Fruit fly (Drosophila melanogaster) whole organism, embryonic: Measurements from ENCODE around the gene amrt.
A peak's percentile ranks its signal among the peaks of the same experiment; 100 is the strongest.

Experiments used
- Ada2b ChIP-seq: fragments of 200-800 bp; sonication (Bioruptor generic); IDR thresholded peaks from 2 replicates; pipeline ENCODE4 v1.3.6; 2022; ENCODE audit warnings: missing biosample characterization, missing genetic modification characterization
- Atf3 ChIP-seq: fragments of 200-800 bp; sonication (Bioruptor generic); optimal IDR thresholded peaks from 3 replicates; lab custom pipeline; 2016; ENCODE audit warnings: missing biosample characterization, missing genetic modification characterization
- BtbVII ChIP-seq: fragments of 200-800 bp; sonication (Bioruptor generic); optimal IDR thresholded peaks from 3 replicates; lab custom pipeline; 2017; ENCODE audit warnings: missing biosample characterization, mild to moderate bottlenecking, missing genetic modification characterization
- CG12391 ChIP-seq: fragments of 200-800 bp; sonication (Bioruptor generic); optimal IDR thresholded peaks from 3 replicates; lab custom pipeline; 2018; ENCODE audit warnings: missing biosample characterization, mild to moderate bottlenecking, missing genetic modification characterization, moderate library complexity
- CG12659 ChIP-seq: fragments of 200-800 bp; sonication (Bioruptor generic); optimal IDR thresholded peaks from 3 replicates; lab custom pipeline; 2017; ENCODE audit warnings: mild to moderate bottlenecking, missing biosample characterization, missing genetic modification reagents, missing genetic modification characterization
- CG13424 ChIP-seq: fragments of 200-800 bp; sonication (Bioruptor generic); optimal IDR thresholded peaks from 2 replicates; lab custom pipeline; 2019; ENCODE audit warnings: missing biosample characterization, mild to moderate bottlenecking, missing genetic modification characterization, moderate library complexity
- CG14014 ChIP-seq: fragments of 200-800 bp; sonication (Bioruptor generic); IDR thresholded peaks from 2 replicates; pipeline ENCODE4 v1.3.6; 2022; ENCODE audit warnings: missing biosample characterization, missing genetic modification characterization
- CG14050 ChIP-seq: fragments of 200-800 bp; sonication (Bioruptor generic); IDR thresholded peaks from 3 replicates; pipeline ENCODE4 v1.3.6; 2022; ENCODE audit warnings: missing biosample characterization, missing genetic modification characterization
- CG17385 ChIP-seq: fragments of 200-800 bp; sonication (Bioruptor generic); optimal IDR thresholded peaks from 3 replicates; lab custom pipeline; 2018; ENCODE audit warnings: missing biosample characterization, mild to moderate bottlenecking, missing genetic modification characterization
- CG1792 ChIP-seq: fragments of 200-800 bp; sonication (Bioruptor generic); optimal IDR thresholded peaks from 2 replicates; lab custom pipeline; 2016; ENCODE audit warnings: missing biosample characterization, missing genetic modification characterization
- CG18262 ChIP-seq: fragments of 200-800 bp; optimal IDR thresholded peaks from 3 replicates; lab custom pipeline; 2019; ENCODE audit warnings: missing biosample characterization, mild to moderate bottlenecking, missing genetic modification characterization, moderate library complexity
- CG30403 ChIP-seq: fragments of 200-800 bp; sonication (Bioruptor generic); optimal IDR thresholded peaks from 3 replicates; lab custom pipeline; 2016; ENCODE audit warnings: missing biosample characterization, missing genetic modification characterization
- CG31441 ChIP-seq: fragments of 200-800 bp; sonication (Bioruptor generic); IDR thresholded peaks from 2 replicates; pipeline ENCODE4 v1.3.6; 2022; ENCODE audit warnings: missing biosample characterization, missing genetic modification characterization
- CG3163 ChIP-seq: fragments of 200-800 bp; sonication (Bioruptor generic); optimal IDR thresholded peaks from 3 replicates; lab custom pipeline; 2016; ENCODE audit warnings: missing biosample characterization, missing genetic modification characterization
- CG34376 ChIP-seq: fragments of 200-800 bp; sonication (Bioruptor generic); optimal IDR thresholded peaks from 2 replicates; lab custom pipeline; 2018; ENCODE audit warnings: missing biosample characterization, mild to moderate bottlenecking, missing genetic modification characterization
- CG34422 ChIP-seq: fragments of 200-800 bp; sonication (Bioruptor generic); IDR thresholded peaks from 3 replicates; pipeline ENCODE4 v1.3.6; 2022; ENCODE audit warnings: missing biosample characterization, missing genetic modification characterization
- CG6683 ChIP-seq: fragments of 200-800 bp; sonication (Bioruptor generic); optimal IDR thresholded peaks from 2 replicates; lab custom pipeline; 2017; ENCODE audit warnings: missing biosample characterization, mild to moderate bottlenecking, missing genetic modification characterization, missing genetic modification reagents
- CG7556 ChIP-seq: fragments of 200-800 bp; sonication (Bioruptor generic); optimal IDR thresholded peaks from 2 replicates; lab custom pipeline; 2017; ENCODE audit warnings: missing biosample characterization, mild to moderate bottlenecking, missing genetic modification characterization
- CG8924 ChIP-seq: fragments of 200-800 bp; optimal IDR thresholded peaks from 3 replicates; lab custom pipeline; 2019; ENCODE audit warnings: missing biosample characterization, mild to moderate bottlenecking, missing genetic modification characterization, moderate library complexity
- CG9609 ChIP-seq: fragments of 200-800 bp; sonication (Bioruptor generic); optimal IDR thresholded peaks from 3 replicates; lab custom pipeline; 2016; ENCODE audit warnings: missing biosample characterization, missing genetic modification characterization
- CTCF ChIP-seq: fragments of 200-800 bp; sonication (Bioruptor generic); optimal IDR thresholded peaks from 2 replicates; lab custom pipeline; 2017; ENCODE audit warnings: missing biosample characterization, mild to moderate bottlenecking, missing genetic modification characterization, moderate library complexity
- Dek ChIP-seq: fragments of 200-800 bp; sonication (Bioruptor generic); optimal IDR thresholded peaks from 3 replicates; lab custom pipeline; 2019; ENCODE audit warnings: missing biosample characterization, mild to moderate bottlenecking, missing genetic modification characterization, moderate library complexity
- Eip74EF ChIP-seq, 2 experiments: fragments of 200-800 bp in 1 of 2; fragments of >200 bp in 1 of 2; sonication (Bioruptor generic) in 1 of 2; optimal IDR thresholded peaks; 2 replicates each; lab custom pipeline; 2017 to 2019; ENCODE audit warnings: missing biosample characterization in 2 of 2, missing genetic modification characterization in 2 of 2, mild to moderate bottlenecking in 1 of 2, moderate library complexity in 1 of 2
- Fer1 ChIP-seq: fragments of 200-800 bp; sonication (Bioruptor generic); optimal IDR thresholded peaks from 2 replicates; lab custom pipeline; 2017; ENCODE audit warnings: missing biosample characterization, mild to moderate bottlenecking, missing genetic modification characterization
- HLH3B ChIP-seq: fragments of 200-800 bp; sonication (Bioruptor generic); IDR thresholded peaks from 2 replicates; pipeline ENCODE4 v1.3.6; 2022; ENCODE audit warnings: missing biosample characterization, missing genetic modification characterization
- Mrtf ChIP-seq: fragments of 200-800 bp; sonication (Bioruptor generic); IDR thresholded peaks from 3 replicates; pipeline ENCODE4 v1.3.6; 2022; ENCODE audit warnings: missing biosample characterization, missing genetic modification characterization
- NFAT ChIP-seq: fragments of 200-800 bp; sonication (Bioruptor generic); IDR thresholded peaks from 2 replicates; pipeline ENCODE4 v1.3.6; 2022; ENCODE audit warnings: missing biosample characterization, missing genetic modification characterization
- Nf-YA ChIP-seq: fragments of 200-800 bp; sonication (Bioruptor generic); IDR thresholded peaks from 2 replicates; pipeline ENCODE4 v1.3.6; 2022; ENCODE audit warnings: missing biosample characterization, missing genetic modification characterization
- Opbp ChIP-seq: fragments of 200-800 bp; sonication (Bioruptor generic); IDR thresholded peaks from 3 replicates; pipeline ENCODE4 v1.3.6; 2022; ENCODE audit warnings: missing biosample characterization, missing genetic modification characterization; ENCODE audit not compliant: partially characterized antibody
- PHDP ChIP-seq: fragments of 200-800 bp; sonication (Bioruptor generic); optimal IDR thresholded peaks from 3 replicates; lab custom pipeline; 2018; ENCODE audit warnings: missing biosample characterization, mild to moderate bottlenecking, missing genetic modification characterization, moderate library complexity
- Rx ChIP-seq: fragments of 200-800 bp; sonication (Bioruptor generic); IDR thresholded peaks from 2 replicates; pipeline ENCODE4 v1.3.6; 2022; ENCODE audit warnings: missing biosample characterization, missing genetic modification characterization
- Stat92E ChIP-seq, 3 experiments: fragments of >200 bp in 2 of 3; fragments of 200-800 bp in 1 of 3; sonication (Bioruptor generic) in 1 of 3; optimal IDR thresholded peaks; 2 replicates each; lab custom pipeline; 2017 to 2019; ENCODE audit warnings: missing biosample characterization in 3 of 3, missing genetic modification characterization in 3 of 3, mild to moderate bottlenecking in 1 of 3, moderate library complexity in 1 of 3
- ase ChIP-seq: fragments of 200-800 bp; sonication (Bioruptor generic); IDR thresholded peaks from 3 replicates; pipeline ENCODE4 v1.3.6; 2022; ENCODE audit warnings: missing biosample characterization, missing genetic modification characterization
- croc ChIP-seq: fragments of 200-800 bp; sonication (Bioruptor generic); conservative IDR thresholded peaks from 3 replicates; pipeline ENCODE4 v1.3.6; 2022; ENCODE audit warnings: missing biosample characterization, missing genetic modification characterization
- grn ChIP-seq: fragments of 200-800 bp; sonication (Bioruptor generic); optimal IDR thresholded peaks from 3 replicates; lab custom pipeline; 2017; ENCODE audit warnings: missing biosample characterization, missing genetic modification characterization
- gsb ChIP-seq: fragments of 200-800 bp; sonication (Bioruptor generic); IDR thresholded peaks from 2 replicates; pipeline ENCODE4 v1.3.6; 2022; ENCODE audit warnings: missing biosample characterization, missing genetic modification characterization
- inv ChIP-seq: fragments of 200-800 bp; sonication (Bioruptor generic); IDR thresholded peaks from 2 replicates; pipeline ENCODE4 v1.3.6; 2022; ENCODE audit warnings: missing biosample characterization, missing genetic modification characterization; ENCODE audit not compliant: partially characterized antibody
- jing ChIP-seq: fragments of 200-800 bp; sonication (Bioruptor generic); optimal IDR thresholded peaks from 2 replicates; lab custom pipeline; 2018; ENCODE audit warnings: missing biosample characterization, mild to moderate bottlenecking, missing genetic modification characterization
- kah ChIP-seq: fragments of 200-800 bp; sonication (Bioruptor generic); optimal IDR thresholded peaks from 2 replicates; lab custom pipeline; 2018; ENCODE audit warnings: missing biosample characterization, mild to moderate bottlenecking, missing genetic modification characterization
- nmo ChIP-seq: fragments of 200-800 bp; sonication (Bioruptor generic); optimal IDR thresholded peaks from 2 replicates; lab custom pipeline; 2018; ENCODE audit warnings: missing biosample characterization, mild to moderate bottlenecking, missing genetic modification characterization, moderate library complexity
- onecut ChIP-seq: fragments of 200-800 bp; sonication (Bioruptor generic); IDR thresholded peaks from 2 replicates; pipeline ENCODE4 v1.3.6; 2022; ENCODE audit warnings: missing biosample characterization, missing genetic modification characterization
- pum ChIP-seq: fragments of 200-800 bp; sonication (Bioruptor generic); optimal IDR thresholded peaks from 2 replicates; lab custom pipeline; 2016; ENCODE audit warnings: missing biosample characterization, missing genetic modification characterization
- salm ChIP-seq: fragments of 200-800 bp; sonication (Bioruptor generic); optimal IDR thresholded peaks from 2 replicates; lab custom pipeline; 2018; ENCODE audit warnings: missing biosample characterization, mild to moderate bottlenecking, missing genetic modification characterization
- so ChIP-seq: fragments of 200-800 bp; sonication (Bioruptor generic); IDR thresholded peaks from 3 replicates; pipeline ENCODE4 v1.3.6; 2022; ENCODE audit warnings: missing biosample characterization, missing genetic modification characterization
- ssp ChIP-seq: fragments of 200-800 bp; sonication (Bioruptor generic); IDR thresholded peaks from 2 replicates; pipeline ENCODE4 v1.3.6; 2022; ENCODE audit warnings: missing biosample characterization, missing genetic modification characterization
- sug ChIP-seq: fragments of 200-800 bp; optimal IDR thresholded peaks from 2 replicates; lab custom pipeline; 2019; ENCODE audit warnings: missing biosample characterization, mild to moderate bottlenecking, missing genetic modification characterization, moderate library complexity
- unc-4 ChIP-seq: fragments of 200-800 bp; sonication (Bioruptor generic); IDR thresholded peaks from 2 replicates; pipeline ENCODE4 v1.3.6; 2022; ENCODE audit warnings: missing biosample characterization, missing genetic modification characterization; ENCODE audit not compliant: partially characterized antibody
- wek ChIP-seq: fragments of 200-800 bp; sonication (Bioruptor generic); optimal IDR thresholded peaks from 3 replicates; lab custom pipeline; 2018; ENCODE audit warnings: missing biosample characterization, mild to moderate bottlenecking, missing genetic modification characterization, moderate library complexity

amrt gene

DNA sequence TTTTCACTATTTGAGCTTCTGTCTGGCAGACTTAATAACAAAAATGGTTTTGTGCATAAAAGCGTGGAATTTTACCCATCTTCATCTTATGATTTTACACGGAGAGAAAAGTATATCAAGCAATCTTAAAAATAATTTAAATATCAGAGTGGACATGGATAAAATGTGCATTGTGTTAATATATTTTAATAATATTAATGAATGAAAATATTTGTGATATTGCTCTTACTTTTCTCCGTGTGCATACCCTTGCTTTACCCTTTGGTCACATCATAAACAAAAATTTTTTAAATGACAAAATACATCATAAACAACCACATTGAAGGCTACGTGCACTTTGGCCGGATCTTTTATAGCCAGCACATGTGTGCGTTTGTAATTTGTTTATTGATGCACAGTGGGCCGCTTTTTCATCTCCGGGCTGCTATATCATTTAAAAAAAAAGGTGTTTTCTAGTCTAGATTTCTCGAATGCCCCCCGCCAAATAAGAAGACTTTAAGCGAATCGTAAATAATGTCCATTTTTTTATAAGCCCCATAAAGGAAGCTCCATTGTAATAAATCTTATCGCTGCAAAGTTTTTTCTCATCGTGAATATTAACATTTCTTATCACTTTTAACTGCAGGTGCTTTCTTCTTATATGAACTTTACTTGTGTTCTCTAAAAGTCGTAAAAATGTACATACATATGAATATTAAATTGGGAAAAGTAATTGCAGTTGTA, 17.7 kb upstream of the amrt start (continued):
- TF ChIP-seq BtbVII (GFP tag; lab: Kevin White, UChicago) (peak; percentile 40), inv (no peak), HLH3B (GFP tag; lab: Robert Waterston, UW) (peak; percentile 48; the same call in 1 of the 2 replicates), Fer1 (GFP tag; lab: Kevin White, UChicago) (peak; percentile 45), CG14050 (peak; percentile 51; the same call in 1 of the 3 replicates), pum (GFP tag; lab: Kevin White, UChicago) (no peak), CG13424 (tag; lab: Kevin White, UChicago) (peak; percentile 60), Stat92E (GFP tag; optimal IDR thresholded peaks at IDR 0.05; lab: Kevin White, UChicago) (no peak), unc-4 (GFP tag; lab: Robert Waterston, UW) (no peak), PHDP (tag; lab: Kevin White, UChicago) (peak; percentile 43), ssp (GFP tag; lab: Robert Waterston, UW) (peak; percentile 26; the same call in 1 of the 2 replicates), CG12391 (tag; lab: Kevin White, UChicago) (peak; percentile 62), CTCF (GFP tag; lab: Kevin White, UChicago) (no peak), wek (GFP tag; lab: Kevin White, UChicago) (no peak), CG3163 (GFP tag; lab: Kevin White, UChicago) (no peak), nmo (GFP tag; lab: Kevin White, UChicago) (peak; percentile 67), CG8924 (tag; lab: Kevin White, UChicago) (peak; percentile 56), Opbp (no peak), gsb (GFP tag; lab: Robert Waterston, UW) (no peak), CG18262 (peak; percentile 49), grn (GFP tag; lab: Kevin White, UChicago) (no peak), ase (GFP tag; lab: Robert Waterston, UW) (peak; percentile 33; the same call in 1 of the 3 replicates), Dek (peak; percentile 3), CG17385 (GFP tag; lab: Kevin White, UChicago) (peak; percentile 25), Nf-YA (0 out of 2 replicates have a peak, but pooled peaks have one; percentile 46), CG6683 (GFP tag; lab: Kevin White, UChicago) (peak; percentile 9), CG14014 (GFP tag; lab: Robert Waterston, UW) (peak; percentile 61), Rx (GFP tag; lab: Robert Waterston, UW) (peak; percentile 8; the same call in 1 of the 2 replicates), Ada2b (GFP tag; lab: Robert Waterston, UW) (peak; percentile 35; the same call in 1 of the 2 replicates), salm (tag; lab: Kevin White, UChicago) (peak; percentile 27), croc (GFP tag; lab: Robert Waterston, UW) (no peak), CG30403 (GFP tag; lab: Kevin White, UChicago) (peak; percentile 40), sug (peak; percentile 23), kah (GFP tag; lab: Kevin White, UChicago) (no peak), CG7556 (GFP tag; lab: Kevin White, UChicago) (peak; percentile 29), CG34376 (GFP tag; lab: Kevin White, UChicago) (no peak), jing (GFP tag; lab: Kevin White, UChicago) (peak; percentile 0), CG31441 (GFP tag; lab: Robert Waterston, UW) (peak; percentile 44), CG9609 (GFP tag; lab: Kevin White, UChicago) (peak; percentile 1), onecut (GFP tag; lab: Robert Waterston, UW) (0 out of 2 replicates have a peak, but pooled peaks have one; percentile 8), so (GFP tag; lab: Robert Waterston, UW) (0 out of 3 replicates have a peak, but pooled peaks have one; percentile 40), Mrtf (GFP tag; lab: Robert Waterston, UW) (0 out of 3 replicates have a peak, but pooled peaks have one; percentile 47), CG34422 (peak; percentile 56; the same call in 1 of the 3 replicates), CG12659 (GFP tag; lab: Kevin White, UChicago) (peak; percentile 38), NFAT (GFP tag; lab: Robert Waterston, UW) (no peak), Eip74EF (GFP tag; optimal IDR thresholded peaks at IDR 0.05; lab: Kevin White, UChicago) (no peak), CG1792 (GFP tag; lab: Kevin White, UChicago) (no peak), Atf3 (no peak)
